Worm (Caenorhabditis elegans): ENCODE measurements around the gene H04M03.3.
A peak's percentile ranks its signal among the peaks of the same experiment; 100 is the strongest.

The H04M03.3 gene

ce11 chrIV:5940608-5941007 lies 49.2 kb downstream of the H04M03.3 start:
- TF ChIP-seq nhr-20 (tag; optimal IDR thresholded peaks at IDR 0.05) (peak; percentile 58), tlp-1 (tag; optimal IDR thresholded peaks at IDR 0.05) (no peak), rnt-1 (tag; optimal IDR thresholded peaks at IDR 0.05) (peak; percentile 29), snu-23 (GFP tag; optimal IDR thresholded peaks at IDR 0.05) (peak; percentile 42), hlh-4 (tag; optimal IDR thresholded peaks at IDR 0.05) (no peak), pag-3 (tag; optimal IDR thresholded peaks at IDR 0.05; ENCODE audit: borderline replicate concordance, insufficient read depth) (peak; percentile 98), nhr-71 (tag; optimal IDR thresholded peaks at IDR 0.05) (peak; percentile 16), blmp-1 (tag; optimal IDR thresholded peaks at IDR 0.05) (peak; percentile 98), lsy-2 (tag; optimal IDR thresholded peaks at IDR 0.05) (peak in 1 of 2 experiments; percentile 34), alr-1 (tag; optimal IDR thresholded peaks at IDR 0.05; ENCODE audit: borderline replicate concordance) (no peak), nhr-12 (tag; optimal IDR thresholded peaks at IDR 0.05) (no peak), lin-14 (GFP tag; optimal IDR thresholded peaks at IDR 0.05) (peak; percentile 76), efl-1 (optimal IDR thresholded peaks at IDR 0.05) (no peak), efl-1 (GFP tag; optimal IDR thresholded peaks at IDR 0.05 in 1 of 2) (peak in 1 of 2 experiments; percentile 90), mep-1 (tag; optimal IDR thresholded peaks at IDR 0.05) (peak; percentile 12)

DNA sequence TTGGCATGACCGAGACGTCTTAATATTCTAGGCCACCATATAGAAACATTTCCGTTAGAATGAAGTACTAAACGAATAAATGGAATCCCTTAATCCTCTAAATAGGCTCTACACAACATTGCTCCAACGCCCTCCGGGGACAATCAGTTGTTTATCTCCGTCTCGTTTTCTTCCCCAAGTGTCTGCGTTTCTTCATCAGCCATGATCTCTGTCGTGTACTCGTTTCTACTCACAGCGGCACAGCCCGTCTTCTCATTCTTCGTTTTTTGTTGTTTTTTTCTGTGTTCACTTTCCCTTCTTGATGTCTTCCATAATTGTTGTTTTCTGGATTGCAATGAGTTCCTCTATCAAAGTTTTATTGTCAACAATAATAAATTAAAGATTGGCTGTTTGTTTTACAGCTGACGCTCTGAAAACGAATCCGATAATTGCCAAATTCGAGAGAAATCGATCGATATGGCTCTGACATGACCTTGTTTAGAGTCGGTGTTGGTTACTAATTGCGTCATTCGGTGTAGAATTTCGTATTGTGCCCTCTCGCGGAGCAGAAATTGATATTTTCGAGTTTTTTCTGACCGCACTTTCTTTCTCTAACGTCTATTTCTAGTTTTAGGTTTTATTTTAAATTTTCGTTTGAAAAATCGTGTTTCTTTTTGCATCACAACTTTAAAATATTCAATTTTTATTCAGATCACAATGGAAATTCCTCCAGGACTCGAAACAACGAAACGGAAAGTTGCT lies 50.0 kb downstream of the H04M03.3 start, which contains the start of gene pfkb-1.2:
TSS of gene pfkb-1.2 (plus strand) at position 691 of the 741 bp plus-strand sequence.
- TF ChIP-seq xbp-1 (tag; optimal IDR thresholded peaks at IDR 0.05) (no peak), aly-2 (tag; optimal IDR thresholded peaks at IDR 0.05) (no peak), zip-4 (GFP tag; optimal IDR thresholded peaks at IDR 0.05) (no peak), dpl-1 (GFP tag; optimal IDR thresholded peaks at IDR 0.05) (no peak), unc-130 (tag; optimal IDR thresholded peaks at IDR 0.05) (no peak), snu-23 (GFP tag; optimal IDR thresholded peaks at IDR 0.05) (peak; percentile 2), elt-2 (tag; optimal IDR thresholded peaks at IDR 0.05) (no peak), ceh-82 (tag; optimal IDR thresholded peaks at IDR 0.05) (no peak), nhr-71 (tag; optimal IDR thresholded peaks at IDR 0.05) (no peak), elt-3 (tag; optimal IDR thresholded peaks at IDR 0.05) (no peak), ceh-90 (tag; optimal IDR thresholded peaks at IDR 0.05) (no peak), hlh-17 (GFP tag; optimal IDR thresholded peaks at IDR 0.05; ENCODE audit: borderline replicate concordance) (no peak), nhr-77 (tag; optimal IDR thresholded peaks at IDR 0.05) (no peak), nhr-47 (tag; optimal IDR thresholded peaks at IDR 0.05) (no peak), fkh-4 (tag; optimal IDR thresholded peaks at IDR 0.05; ENCODE audit: borderline replicate concordance) (no peak), lin-14 (GFP tag; optimal IDR thresholded peaks at IDR 0.05) (peak; percentile 46), snpc-4 (tag; optimal IDR thresholded peaks at IDR 0.05) (no peak), ztf-4 (tag; optimal IDR thresholded peaks at IDR 0.05) (no peak), ets-5 (GFP tag; IDR thresholded peaks at IDR 0.05) (no peak), nhr-90 (tag; optimal IDR thresholded peaks at IDR 0.05; ENCODE audit: poor library complexity) (no peak), ama-1 (optimal IDR thresholded peaks at IDR 0.05) (no peak), vab-15 (tag; optimal IDR thresholded peaks at IDR 0.05) (no peak), egl-27 (tag; optimal IDR thresholded peaks at IDR 0.05) (no peak), swsn-7 (tag; optimal IDR thresholded peaks at IDR 0.05) (no peak), hlh-4 (tag; optimal IDR thresholded peaks at IDR 0.05) (no peak), pqm-1 (tag; optimal IDR thresholded peaks at IDR 0.05) (no peak), nhr-11 (tag; optimal IDR thresholded peaks at IDR 0.05) (no peak), ceh-63 (GFP tag; optimal IDR thresholded peaks at IDR 0.05) (no peak), ces-1 (GFP tag; optimal IDR thresholded peaks at IDR 0.05) (no peak), C04F5.9 (tag; optimal IDR thresholded peaks at IDR 0.05) (no peak), F16B12.6 (tag; optimal IDR thresholded peaks at IDR 0.05) (no peak), aha-1 (tag; optimal IDR thresholded peaks at IDR 0.05) (no peak), lin-13 (GFP tag; optimal IDR thresholded peaks at IDR 0.05) (no peak), nhr-12 (tag; optimal IDR thresholded peaks at IDR 0.05) (no peak), fkh-8 (tag; optimal IDR thresholded peaks at IDR 0.05) (no peak), sptf-1 (tag; optimal IDR thresholded peaks at IDR 0.05) (no peak), unc-98 (GFP tag; IDR thresholded peaks at IDR 0.05) (no peak), nhr-76 (tag; optimal IDR thresholded peaks at IDR 0.05) (no peak), mef-2 (tag; optimal IDR thresholded peaks at IDR 0.05) (no peak), egl-13 (tag; optimal IDR thresholded peaks at IDR 0.05) (no peak), jun-1 (tag; optimal IDR thresholded peaks at IDR 0.05) (no peak)

Measured in whole organism, L1 larva.